Worm (Caenorhabditis elegans): Measurements from ENCODE around the gene acly-1.

acly-1 gene

DNA sequence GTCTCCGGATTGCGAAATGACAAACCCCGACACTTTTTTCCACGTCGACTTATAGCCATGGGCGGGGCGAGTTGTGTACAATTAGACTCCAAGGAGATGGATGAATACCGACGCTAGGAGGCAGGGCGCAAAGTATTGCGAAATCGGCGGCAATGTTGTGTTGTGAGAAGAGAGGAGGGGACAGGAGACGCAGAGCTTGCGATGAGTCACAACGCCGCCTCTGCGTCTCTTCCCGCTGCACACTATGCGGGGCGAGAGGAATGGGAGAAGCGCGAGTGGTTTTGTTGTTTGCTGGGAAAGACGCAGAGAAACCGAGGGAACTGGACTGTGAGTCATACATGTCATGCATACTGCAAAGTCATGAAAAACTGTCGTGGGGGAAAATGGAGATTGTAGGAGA is 25.0 kb upstream of the acly-1 start (continued):
- TF ChIP-seq ceh-2 (tag; optimal IDR thresholded peaks at IDR 0.05) (no peak), pqm-1 (tag; optimal IDR thresholded peaks at IDR 0.05) (peak; percentile 69), nhr-11 (tag; optimal IDR thresholded peaks at IDR 0.05) (no peak), madf-2 (tag; optimal IDR thresholded peaks at IDR 0.05) (peak; percentile 51), eyg-1 (tag; optimal IDR thresholded peaks at IDR 0.05) (no peak), hlh-8 (tag; optimal IDR thresholded peaks at IDR 0.05) (no peak), hlh-13 (GFP tag; optimal IDR thresholded peaks at IDR 0.05) (no peak), F13H6.1 (tag; optimal IDR thresholded peaks at IDR 0.05) (peak; percentile 66), ceh-30 (tag; optimal IDR thresholded peaks at IDR 0.05) (peak; percentile 20), ceh-31 (tag; optimal IDR thresholded peaks at IDR 0.05) (peak; percentile 83), ceh-24 (tag; optimal IDR thresholded peaks at IDR 0.05) (no peak), unc-3 (GFP tag; conservative IDR thresholded peaks at IDR 0.05) (no peak), unc-3 (tag; optimal IDR thresholded peaks at IDR 0.05) (no peak), ref-2 (tag; optimal IDR thresholded peaks at IDR 0.05) (peak; percentile 79), elt-4 (tag; optimal IDR thresholded peaks at IDR 0.05) (no peak), mec-3 (tag; optimal IDR thresholded peaks at IDR 0.05; ENCODE audit: borderline replicate concordance) (no peak), hlh-30 (tag; optimal IDR thresholded peaks at IDR 0.05; ENCODE audit: insufficient read depth) (peak; percentile 88), syd-9 (tag; optimal IDR thresholded peaks at IDR 0.05) (peak; percentile 67), ceh-45 (GFP tag; IDR thresholded peaks at IDR 0.05) (no peak), ceh-18 (tag; optimal IDR thresholded peaks at IDR 0.05) (peak; percentile 82), ceh-34 (tag; optimal IDR thresholded peaks at IDR 0.05) (peak; percentile 75), nhr-232 (tag; optimal IDR thresholded peaks at IDR 0.05) (peak; percentile 32), pat-9 (tag; optimal IDR thresholded peaks at IDR 0.05) (no peak), dve-1 (tag; optimal IDR thresholded peaks at IDR 0.05) (peak; percentile 83), pax-1 (tag; optimal IDR thresholded peaks at IDR 0.05) (peak; percentile 31), pros-1 (tag; optimal IDR thresholded peaks at IDR 0.05) (peak; percentile 80), lin-11 (tag; optimal IDR thresholded peaks at IDR 0.05) (no peak), hlh-6 (tag; optimal IDR thresholded peaks at IDR 0.05) (peak; percentile 18), ama-1 (optimal IDR thresholded peaks at IDR 0.05) (no peak), zip-5 (tag; optimal IDR thresholded peaks at IDR 0.05) (no peak)

DNA sequence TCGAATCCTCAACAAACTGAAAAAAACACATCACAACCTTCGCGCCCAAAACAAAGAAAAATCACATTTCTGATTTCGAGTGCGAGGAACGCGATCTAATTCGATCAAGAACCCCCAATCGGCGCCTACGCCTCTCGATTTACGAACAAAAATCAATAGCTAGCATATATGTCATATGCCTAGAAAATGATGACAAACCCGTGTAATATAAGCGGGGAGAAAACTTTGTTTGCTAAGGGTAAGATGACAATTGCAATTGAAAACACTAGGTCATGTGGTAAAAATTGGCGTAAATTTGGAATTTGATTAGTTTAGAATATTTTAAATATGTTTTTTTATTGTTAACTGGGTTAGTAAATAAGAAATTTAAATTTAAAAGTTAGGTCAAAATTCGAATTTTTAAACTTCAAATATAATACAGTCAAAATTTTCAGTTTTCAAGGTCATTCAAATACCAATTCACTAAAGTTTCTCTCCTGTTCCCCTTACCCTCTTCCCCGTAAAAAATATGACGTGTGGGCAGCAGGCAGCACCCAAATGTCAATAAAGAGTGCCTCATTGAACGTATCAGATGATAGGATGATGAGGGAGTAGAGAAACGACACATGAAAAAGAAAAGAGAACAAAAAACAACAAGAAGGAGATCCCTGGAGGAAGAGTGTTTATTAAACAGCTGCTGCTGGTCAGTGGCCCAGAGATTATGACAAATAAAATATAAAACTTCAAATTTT is 22.8 kb upstream of the acly-1 start:
- peak; percentile 59 for TF ChIP-seq unc-55 (GFP tag; optimal IDR thresholded peaks at IDR 0.05)
- TF ChIP-seq nhr-232 (tag; optimal IDR thresholded peaks at IDR 0.05) = no peak
- no peak for TF ChIP-seq npax-4 (tag; optimal IDR thresholded peaks at IDR 0.05)
- TF ChIP-seq pat-9 (tag; optimal IDR thresholded peaks at IDR 0.05) = no peak
- no peak for TF ChIP-seq K02D7.2 (tag; optimal IDR thresholded peaks at IDR 0.05)
- TF ChIP-seq pqm-1 (tag; optimal IDR thresholded peaks at IDR 0.05) = no peak
- no peak for TF ChIP-seq ceh-31 (tag; optimal IDR thresholded peaks at IDR 0.05)
- TF ChIP-seq sdc-2 (tag; optimal IDR thresholded peaks at IDR 0.05) = no peak
- TF ChIP-seq hlh-6 (tag; optimal IDR thresholded peaks at IDR 0.05) = no peak
- TF ChIP-seq rnt-1 (tag; optimal IDR thresholded peaks at IDR 0.05) = peak; percentile 54
- no peak for TF ChIP-seq K09A11.1 (tag; optimal IDR thresholded peaks at IDR 0.05; ENCODE audit: insufficient read depth)
- no peak for TF ChIP-seq C38D4.7 (GFP tag; optimal IDR thresholded peaks at IDR 0.05)
- TF ChIP-seq pag-3 (tag; optimal IDR thresholded peaks at IDR 0.05; ENCODE audit: borderline replicate concordance) = no peak
- TF ChIP-seq ets-4 (tag; optimal IDR thresholded peaks at IDR 0.05) = no peak
- TF ChIP-seq ceh-30 (tag; optimal IDR thresholded peaks at IDR 0.05) = no peak
- TF ChIP-seq hlh-8 (tag; optimal IDR thresholded peaks at IDR 0.05) = no peak
- no peak for TF ChIP-seq nhr-11 (tag; optimal IDR thresholded peaks at IDR 0.05)
- TF ChIP-seq nfya-1 (tag; optimal IDR thresholded peaks at IDR 0.05) = no peak
- no peak for TF ChIP-seq T23F11.4 (GFP tag; optimal IDR thresholded peaks at IDR 0.05)
- no peak for TF ChIP-seq hlh-30 (tag; optimal IDR thresholded peaks at IDR 0.05; ENCODE audit: insufficient read depth)
- TF ChIP-seq ceh-22 (tag; optimal IDR thresholded peaks at IDR 0.05) = no peak
- no peak for TF ChIP-seq F13H6.1 (tag; optimal IDR thresholded peaks at IDR 0.05)
- TF ChIP-seq pax-1 (tag; optimal IDR thresholded peaks at IDR 0.05) = no peak
- no peak for TF ChIP-seq hlh-13 (GFP tag; optimal IDR thresholded peaks at IDR 0.05)
- TF ChIP-seq ceh-48 (tag; optimal IDR thresholded peaks at IDR 0.05) = no peak
- TF ChIP-seq madf-2 (tag; optimal IDR thresholded peaks at IDR 0.05) = no peak
- TF ChIP-seq ceh-18 (tag; optimal IDR thresholded peaks at IDR 0.05) = peak; percentile 42
- no peak for TF ChIP-seq ceh-9 (tag; optimal IDR thresholded peaks at IDR 0.05)
- TF ChIP-seq tbx-2 (tag; optimal IDR thresholded peaks at IDR 0.05) = peak; percentile 13
- TF ChIP-seq lin-11 (tag; optimal IDR thresholded peaks at IDR 0.05) = no peak
- no peak for TF ChIP-seq sox-2 (GFP tag; IDR thresholded peaks at IDR 0.05)
- TF ChIP-seq gmeb-2 (tag; optimal IDR thresholded peaks at IDR 0.05) = no peak
- no peak for TF ChIP-seq hlh-15 (tag; optimal IDR thresholded peaks at IDR 0.05)
- TF ChIP-seq dve-1 (tag; optimal IDR thresholded peaks at IDR 0.05) = no peak
